Worm (Caenorhabditis elegans): ENCODE data around the gene Y45G5AL.1.

Y45G5AL.1 gene

ce11 chrV:4143034-4143433, 1.3 kb upstream of the Y45G5AL.1 start:
- TF ChIP-seq hlh-30 (tag; optimal IDR thresholded peaks at IDR 0.05; ENCODE audit: insufficient read depth) (peak; percentile 96), ceh-19 (GFP tag; optimal IDR thresholded peaks at IDR 0.05) (no peak), ceh-6 (GFP tag; optimal IDR thresholded peaks at IDR 0.05) (no peak), ztf-16 (tag; optimal IDR thresholded peaks at IDR 0.05) (no peak), ceh-48 (tag; optimal IDR thresholded peaks at IDR 0.05) (peak; percentile 33), pha-2 (tag; optimal IDR thresholded peaks at IDR 0.05) (no peak), pax-1 (tag; optimal IDR thresholded peaks at IDR 0.05) (peak; percentile 13), ceh-24 (tag; optimal IDR thresholded peaks at IDR 0.05) (no peak), elt-2 (tag; optimal IDR thresholded peaks at IDR 0.05) (peak; percentile 67), T23F11.4 (GFP tag; optimal IDR thresholded peaks at IDR 0.05) (no peak), ceh-9 (tag; optimal IDR thresholded peaks at IDR 0.05) (no peak), unc-55 (GFP tag; optimal IDR thresholded peaks at IDR 0.05) (peak; percentile 21), hlh-15 (tag; optimal IDR thresholded peaks at IDR 0.05) (no peak), unc-42 (tag; optimal IDR thresholded peaks at IDR 0.05) (peak; percentile 69), nfya-1 (tag; optimal IDR thresholded peaks at IDR 0.05) (peak; percentile 42)

ce11 chrV:4151400-4151799, 7.1 kb downstream of the Y45G5AL.1 start:
- TF ChIP-seq elt-4 (tag; optimal IDR thresholded peaks at IDR 0.05) (peak; percentile 66), pag-3 (tag; optimal IDR thresholded peaks at IDR 0.05; ENCODE audit: borderline replicate concordance) (peak; percentile 0), ceh-34 (tag; optimal IDR thresholded peaks at IDR 0.05) (no peak)

ce11 chrV:4152200-4152599, 7.9 kb downstream of the Y45G5AL.1 start, which contains the start of gene Y45G5AM.6:
TSS of gene Y45G5AM.6 (minus strand) at chrV:4152300.
- TF ChIP-seq nhr-232 (tag; optimal IDR thresholded peaks at IDR 0.05) (no peak), F13H6.1 (tag; optimal IDR thresholded peaks at IDR 0.05) (no peak), rnt-1 (tag; optimal IDR thresholded peaks at IDR 0.05) (no peak), ets-4 (tag; optimal IDR thresholded peaks at IDR 0.05) (no peak), ama-1 (optimal IDR thresholded peaks at IDR 0.05) (no peak), sdc-2 (tag; optimal IDR thresholded peaks at IDR 0.05) (no peak), pax-1 (tag; optimal IDR thresholded peaks at IDR 0.05) (no peak), hlh-8 (tag; optimal IDR thresholded peaks at IDR 0.05) (no peak), T23F11.4 (GFP tag; optimal IDR thresholded peaks at IDR 0.05) (no peak), syd-9 (tag; optimal IDR thresholded peaks at IDR 0.05) (no peak), Y22D7AL.16 (tag; optimal IDR thresholded peaks at IDR 0.05) (no peak), pha-4 (tag; optimal IDR thresholded peaks at IDR 0.05) (no peak)

ce11 chrV:4157291-4157690, 13.0 kb downstream of the Y45G5AL.1 start:
- TF ChIP-seq odd-2 (tag; optimal IDR thresholded peaks at IDR 0.05) = no peak
- TF ChIP-seq pqm-1 (tag; optimal IDR thresholded peaks at IDR 0.05) = no peak
- TF ChIP-seq che-1 (tag; optimal IDR thresholded peaks at IDR 0.05) = no peak
- peak; percentile 69 for TF ChIP-seq unc-55 (GFP tag; optimal IDR thresholded peaks at IDR 0.05)
- TF ChIP-seq ceh-18 (tag; optimal IDR thresholded peaks at IDR 0.05) = peak; percentile 50
- TF ChIP-seq ceh-2 (tag; optimal IDR thresholded peaks at IDR 0.05) = no peak
- no peak for TF ChIP-seq nhr-11 (tag; optimal IDR thresholded peaks at IDR 0.05)
- TF ChIP-seq gmeb-2 (tag; optimal IDR thresholded peaks at IDR 0.05) = no peak
- TF ChIP-seq ceh-14 (tag; optimal IDR thresholded peaks at IDR 0.05) = no peak
- peak; percentile 96 for TF ChIP-seq elt-2 (tag; optimal IDR thresholded peaks at IDR 0.05)
- TF ChIP-seq ceh-22 (tag; optimal IDR thresholded peaks at IDR 0.05) = no peak
- peak; percentile 47 for TF ChIP-seq rnt-1 (tag; optimal IDR thresholded peaks at IDR 0.05)
- no peak for TF ChIP-seq K02D7.2 (tag; optimal IDR thresholded peaks at IDR 0.05)
- no peak for TF ChIP-seq zip-5 (tag; optimal IDR thresholded peaks at IDR 0.05)
- TF ChIP-seq unc-86 (tag; optimal IDR thresholded peaks at IDR 0.05) = no peak
- no peak for TF ChIP-seq fkh-6 (tag; optimal IDR thresholded peaks at IDR 0.05)
- TF ChIP-seq pha-4 (tag; optimal IDR thresholded peaks at IDR 0.05) = no peak
- TF ChIP-seq unc-42 (tag; optimal IDR thresholded peaks at IDR 0.05) = no peak

All from whole organism, late embryonic.